Fruit fly (Drosophila melanogaster): Measurements from ENCODE around the gene CG13116.

DNA sequence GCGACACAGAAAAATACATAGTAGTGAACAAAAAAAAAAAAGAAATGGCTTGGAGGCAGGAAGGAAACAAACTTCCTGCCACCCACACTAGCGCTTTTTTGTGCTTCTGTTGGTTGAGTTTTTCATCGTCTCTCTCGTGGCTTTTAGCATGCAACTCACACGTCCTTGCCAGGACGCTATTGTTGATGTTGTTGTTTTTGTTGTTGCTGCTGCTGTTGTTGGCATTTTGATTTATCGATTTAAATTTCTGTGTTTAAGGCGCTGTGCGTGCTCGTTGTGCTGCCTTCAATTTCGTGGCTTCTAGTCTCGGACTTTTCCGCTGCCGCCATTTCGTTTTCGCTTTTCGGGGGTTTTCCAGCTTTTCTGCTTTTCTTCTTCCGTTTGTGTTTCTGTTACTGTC is 9.9 kb downstream of the CG13116 start:
- TF ChIP-seq CTCF (optimal IDR thresholded peaks at IDR 0.05) = no peak
- no peak for TF ChIP-seq CG8478 (optimal IDR thresholded peaks at IDR 0.05)

Data from S2 (cell line).